Worm (Caenorhabditis elegans) whole organism, late embryonic: ENCODE results near the gene T01D1.4.

Experiments used
- ama-1 ChIP-seq: fragments of 150-350 bp; optimal IDR thresholded peaks from 2 replicates; lab custom pipeline; 2014
- ceh-14 ChIP-seq: sonication (generic microtip); optimal IDR thresholded peaks from 2 replicates; lab custom pipeline; 2016; ENCODE audit warnings: missing genotype, missing genetic modification characterization, missing compliant biosample characterization
- ceh-18 ChIP-seq: sonication (generic microtip); optimal IDR thresholded peaks from 2 replicates; lab custom pipeline; 2016; ENCODE audit warnings: missing genetic modification characterization, missing compliant biosample characterization
- ceh-19 ChIP-seq: fragments of 200-800 bp; sonication (Bioruptor generic); optimal IDR thresholded peaks from 2 replicates; lab custom pipeline; 2018; ENCODE audit warnings: mild to moderate bottlenecking, missing genetic modification characterization, missing compliant biosample characterization
- ceh-22 ChIP-seq: sonication (generic microtip); optimal IDR thresholded peaks from 2 replicates; lab custom pipeline; 2017; ENCODE audit warnings: missing biosample characterization, missing genetic modification characterization
- dve-1 ChIP-seq: sonication (generic microtip); optimal IDR thresholded peaks from 2 replicates; lab custom pipeline; 2017; ENCODE audit warnings: antibody characterized with exemption, mild to moderate bottlenecking, missing genetic modification characterization, missing compliant biosample characterization
- nhr-11 ChIP-seq: fragments of 150-350 bp; optimal IDR thresholded peaks from 2 replicates; lab custom pipeline; 2014; ENCODE audit warnings: missing biosample characterization, missing genetic modification characterization
- odd-2 ChIP-seq: sonication (generic microtip); optimal IDR thresholded peaks from 2 replicates; lab custom pipeline; 2017; ENCODE audit warnings: antibody characterized with exemption, mild to moderate bottlenecking, missing genetic modification characterization, missing compliant biosample characterization
- pha-4 ChIP-seq: fragments of 150-350 bp; optimal IDR thresholded peaks from 2 replicates; lab custom pipeline; 2018; ENCODE audit warnings: missing biosample characterization, missing genetic modification reagents, missing genetic modification characterization
- pqm-1 ChIP-seq: sonication (generic microtip); optimal IDR thresholded peaks from 2 replicates; lab custom pipeline; 2016; ENCODE audit warnings: missing genetic modification characterization, missing compliant biosample characterization
- pros-1 ChIP-seq: fragments of 150-350 bp; optimal IDR thresholded peaks from 2 replicates; lab custom pipeline; 2014; ENCODE audit warnings: missing biosample characterization, missing genetic modification reagents, missing genetic modification characterization
- tbx-2 ChIP-seq: sonication (generic microtip); optimal IDR thresholded peaks from 2 replicates; lab custom pipeline; 2016; ENCODE audit warnings: missing genetic modification characterization, missing compliant biosample characterization
- unc-86 ChIP-seq: sonication (generic microtip); optimal IDR thresholded peaks from 2 replicates; lab custom pipeline; 2016; ENCODE audit warnings: missing genetic modification characterization, missing compliant biosample characterization

ce11 chrII:163229-163628 lies 15.7 kb downstream of the T01D1.4 start:
- TF ChIP-seq tbx-2 (tag; lab: Kevin White, UChicago) (no peak), pqm-1 (tag; lab: Kevin White, UChicago) (no peak), ceh-18 (no peak), pha-4 (tag; lab: Kevin White, UChicago) (no peak), nhr-11 (no peak), unc-86 (tag; lab: Kevin White, UChicago) (no peak), dve-1 (tag; lab: Kevin White, UChicago) (no peak), ceh-14 (tag; lab: Kevin White, UChicago) (no peak), pros-1 (tag; lab: Kevin White, UChicago) (no peak), ceh-22 (tag; lab: Kevin White, UChicago) (no peak), ceh-19 (GFP tag; lab: Kevin White, UChicago) (no peak), odd-2 (tag; lab: Kevin White, UChicago) (no peak), ama-1 (no peak)
